Fruit fly (Drosophila melanogaster) whole organism, prepupa: ENCODE measurements around the gene fray.

ENCODE experiments used
- CG10631 ChIP-seq: fragments of 200-800 bp; sonication (Bioruptor generic); optimal IDR thresholded peaks from 2 replicates; lab custom pipeline; 2016; ENCODE audit warnings: missing biosample characterization, missing genetic modification characterization
- CG11762 ChIP-seq: fragments of 200-800 bp; sonication (Bioruptor generic); optimal IDR thresholded peaks from 3 replicates; lab custom pipeline; 2016; ENCODE audit warnings: missing biosample characterization, missing genetic modification characterization; ENCODE audit not compliant: insufficient read depth
- CG11902 ChIP-seq: fragments of 200-800 bp; sonication (Bioruptor generic); optimal IDR thresholded peaks from 3 replicates; lab custom pipeline; 2016; ENCODE audit warnings: missing biosample characterization, missing genetic modification characterization
- CG15336 ChIP-seq: fragments of 200-800 bp; sonication (Bioruptor generic); IDR thresholded peaks from 2 replicates; pipeline ENCODE4 v1.3.6; 2022; ENCODE audit warnings: missing biosample characterization, missing genetic modification characterization
- CG16779 ChIP-seq: fragments of 200-800 bp; sonication (Bioruptor generic); optimal IDR thresholded peaks from 3 replicates; lab custom pipeline; 2017; ENCODE audit warnings: missing biosample characterization, mild to moderate bottlenecking, missing genetic modification characterization
- CG3032 ChIP-seq: fragments of 200-800 bp; optimal IDR thresholded peaks from 2 replicates; lab custom pipeline; 2019; ENCODE audit warnings: missing biosample characterization, mild to moderate bottlenecking, missing genetic modification characterization, moderate library complexity
- CG31627 ChIP-seq: fragments of 200-800 bp; sonication (Bioruptor generic); optimal IDR thresholded peaks from 3 replicates; lab custom pipeline; 2016; ENCODE audit warnings: missing biosample characterization, missing genetic modification characterization
- CG32006 ChIP-seq: fragments of 200-800 bp; sonication (Bioruptor generic); optimal IDR thresholded peaks from 3 replicates; lab custom pipeline; 2017; ENCODE audit warnings: missing biosample characterization, mild to moderate bottlenecking, missing genetic modification characterization
- CG34406 ChIP-seq: fragments of 200-800 bp; sonication (Bioruptor generic); optimal IDR thresholded peaks from 3 replicates; lab custom pipeline; 2016; ENCODE audit warnings: missing biosample characterization, missing genetic modification characterization
- CG3919 ChIP-seq: fragments of 200-800 bp; sonication (Bioruptor generic); optimal IDR thresholded peaks from 3 replicates; lab custom pipeline; 2016; ENCODE audit warnings: missing biosample characterization, missing genetic modification characterization
- CG4318 ChIP-seq: fragments of 200-800 bp; sonication (Bioruptor generic); optimal IDR thresholded peaks from 3 replicates; lab custom pipeline; 2017; ENCODE audit warnings: missing biosample characterization, mild to moderate bottlenecking, missing genetic modification characterization
- CG6163 ChIP-seq: fragments of 200-800 bp; sonication (Bioruptor generic); IDR thresholded peaks from 3 replicates; pipeline ENCODE4 v1.3.6; 2022; ENCODE audit warnings: missing biosample characterization, missing genetic modification characterization
- CG6276 ChIP-seq: fragments of 200-800 bp; sonication (Bioruptor generic); optimal IDR thresholded peaks from 2 replicates; lab custom pipeline; 2017; ENCODE audit warnings: missing biosample characterization, mild to moderate bottlenecking, missing genetic modification characterization
- CG6808 ChIP-seq: fragments of 200-800 bp; sonication (Bioruptor generic); optimal IDR thresholded peaks from 3 replicates; lab custom pipeline; 2017; ENCODE audit warnings: missing biosample characterization, missing genetic modification characterization, mild to moderate bottlenecking, moderate library complexity, missing genetic modification reagents
- CG7368 ChIP-seq: fragments of 200-800 bp; sonication (Bioruptor generic); optimal IDR thresholded peaks from 3 replicates; lab custom pipeline; 2016; ENCODE audit warnings: missing biosample characterization, missing genetic modification characterization
- CG8119 ChIP-seq: fragments of 200-800 bp; sonication (Bioruptor generic); IDR thresholded peaks from 3 replicates; pipeline ENCODE4 v1.3.6; 2022; ENCODE audit warnings: missing biosample characterization, missing genetic modification characterization
- CG8632 ChIP-seq: fragments of 200-800 bp; sonication (Bioruptor generic); optimal IDR thresholded peaks from 3 replicates; lab custom pipeline; 2016; ENCODE audit warnings: missing biosample characterization, missing genetic modification characterization
- CG9139 ChIP-seq: fragments of 200-800 bp; sonication (Bioruptor generic); optimal IDR thresholded peaks from 3 replicates; lab custom pipeline; 2017; ENCODE audit warnings: missing biosample characterization, mild to moderate bottlenecking, missing genetic modification characterization
- Eip78C ChIP-seq: fragments of 200-800 bp; sonication (Bioruptor generic); peaks from one replicate; lab custom pipeline; 2016; ENCODE audit warnings: missing biosample characterization, missing genetic modification characterization
- Eip93F ChIP-seq: fragments of 200-800 bp; sonication (Bioruptor generic); optimal IDR thresholded peaks from 2 replicates; lab custom pipeline; 2016; ENCODE audit warnings: missing biosample characterization, mild to moderate bottlenecking, missing genetic modification characterization
- Gug ChIP-seq: fragments of 200-800 bp; sonication (Bioruptor generic); IDR thresholded peaks from 2 replicates; pipeline ENCODE4 v1.3.6; 2022; ENCODE audit warnings: missing biosample characterization, missing genetic modification characterization
- Hr39 ChIP-seq: fragments of 200-800 bp; sonication (Bioruptor generic); optimal IDR thresholded peaks from 2 replicates; lab custom pipeline; 2016; ENCODE audit warnings: missing biosample characterization, missing genetic modification characterization
- Hr4 ChIP-seq: fragments of 200-800 bp; sonication (Bioruptor generic); optimal IDR thresholded peaks from 3 replicates; lab custom pipeline; 2016; ENCODE audit warnings: missing biosample characterization, missing genetic modification characterization
- Met ChIP-seq: fragments of 200-800 bp; sonication (Bioruptor generic); optimal IDR thresholded peaks from 3 replicates; lab custom pipeline; 2016; ENCODE audit warnings: missing biosample characterization, missing genetic modification characterization
- OdsH ChIP-seq: fragments of 200-800 bp; sonication (Bioruptor generic); optimal IDR thresholded peaks from 3 replicates; lab custom pipeline; 2016; ENCODE audit warnings: missing biosample characterization, missing genetic modification characterization
- Sox102F ChIP-seq: fragments of 200-800 bp; sonication (Bioruptor generic); optimal IDR thresholded peaks from 2 replicates; lab custom pipeline; 2016; ENCODE audit warnings: missing biosample characterization, mild to moderate bottlenecking, missing genetic modification characterization
- Sox15 ChIP-seq: fragments of 200-800 bp; sonication (Bioruptor generic); optimal IDR thresholded peaks from 3 replicates; lab custom pipeline; 2016; ENCODE audit warnings: missing biosample characterization, missing genetic modification characterization
- achi ChIP-seq: fragments of 200-800 bp; sonication (Bioruptor generic); optimal IDR thresholded peaks from 3 replicates; lab custom pipeline; 2016; ENCODE audit warnings: missing biosample characterization, missing genetic modification characterization
- acj6 ChIP-seq: fragments of 200-800 bp; sonication (Bioruptor generic); optimal IDR thresholded peaks from 3 replicates; lab custom pipeline; 2016; ENCODE audit warnings: missing biosample characterization, missing genetic modification characterization
- cyc ChIP-seq: fragments of 200-800 bp; sonication (Bioruptor generic); optimal IDR thresholded peaks from 3 replicates; lab custom pipeline; 2016; ENCODE audit warnings: missing biosample characterization, missing genetic modification characterization
- dac ChIP-seq: fragments of 200-800 bp; sonication (Bioruptor generic); optimal IDR thresholded peaks from 2 replicates; lab custom pipeline; 2017; ENCODE audit warnings: missing biosample characterization, mild to moderate bottlenecking, missing genetic modification characterization
- dsx ChIP-seq: fragments of 200-800 bp; optimal IDR thresholded peaks from 3 replicates; lab custom pipeline; 2019; ENCODE audit warnings: missing biosample characterization, mild to moderate bottlenecking, missing genetic modification characterization, moderate library complexity; ENCODE audit not compliant: poor library complexity, severe bottlenecking
- eg ChIP-seq: fragments of 200-800 bp; sonication (Bioruptor generic); IDR thresholded peaks from 3 replicates; pipeline ENCODE4 v1.3.6; 2022; ENCODE audit warnings: missing biosample characterization, missing genetic modification characterization
- esn ChIP-seq: fragments of 200-800 bp; sonication (Bioruptor generic); optimal IDR thresholded peaks from 2 replicates; lab custom pipeline; 2016; ENCODE audit warnings: missing biosample characterization, mild to moderate bottlenecking, missing genetic modification characterization, moderate library complexity
- fd59A ChIP-seq: fragments of 200-800 bp; sonication (Bioruptor generic); optimal IDR thresholded peaks from 2 replicates; lab custom pipeline; 2017; ENCODE audit warnings: missing biosample characterization, mild to moderate bottlenecking, missing genetic modification characterization, missing genetic modification reagents
- lz ChIP-seq: fragments of 200-800 bp; sonication (Bioruptor generic); optimal IDR thresholded peaks from 3 replicates; lab custom pipeline; 2016; ENCODE audit warnings: missing biosample characterization, missing genetic modification characterization
- net ChIP-seq: fragments of 200-800 bp; sonication (Bioruptor generic); optimal IDR thresholded peaks from 3 replicates; lab custom pipeline; 2016; ENCODE audit warnings: missing biosample characterization, missing genetic modification characterization
- pdm3 ChIP-seq: fragments of 200-800 bp; sonication (Bioruptor generic); optimal IDR thresholded peaks from 3 replicates; lab custom pipeline; 2016; ENCODE audit warnings: missing biosample characterization, missing genetic modification characterization
- salr ChIP-seq, 2 experiments: fragments of 200-800 bp; sonication (Bioruptor generic); optimal IDR thresholded peaks; 3 replicates each; lab custom pipeline; 2016 to 2018; ENCODE audit warnings: missing biosample characterization in 2 of 2, missing genetic modification characterization in 2 of 2, mild to moderate bottlenecking in 1 of 2
- spab ChIP-seq: fragments of 200-800 bp; sonication (Bioruptor generic); optimal IDR thresholded peaks from 2 replicates; lab custom pipeline; 2017; ENCODE audit warnings: missing biosample characterization, mild to moderate bottlenecking, missing genetic modification characterization, missing genetic modification reagents
- ss ChIP-seq, 2 experiments: fragments of 200-800 bp; sonication (Bioruptor generic); optimal IDR thresholded peaks; 2 replicates in 1 of 2; 3 replicates in 1 of 2; lab custom pipeline; 2017 to 2018; ENCODE audit warnings: mild to moderate bottlenecking in 2 of 2, missing biosample characterization in 2 of 2, missing genetic modification characterization in 2 of 2, moderate library complexity in 1 of 2
- svp ChIP-seq: fragments of 200-800 bp; sonication (Bioruptor generic); peaks from one replicate; lab custom pipeline; 2016; ENCODE audit warnings: missing biosample characterization, missing genetic modification characterization
- topi ChIP-seq: fragments of 200-800 bp; sonication (Bioruptor generic); optimal IDR thresholded peaks from 3 replicates; lab custom pipeline; 2016; ENCODE audit warnings: missing biosample characterization, missing genetic modification characterization

fray gene

DNA sequence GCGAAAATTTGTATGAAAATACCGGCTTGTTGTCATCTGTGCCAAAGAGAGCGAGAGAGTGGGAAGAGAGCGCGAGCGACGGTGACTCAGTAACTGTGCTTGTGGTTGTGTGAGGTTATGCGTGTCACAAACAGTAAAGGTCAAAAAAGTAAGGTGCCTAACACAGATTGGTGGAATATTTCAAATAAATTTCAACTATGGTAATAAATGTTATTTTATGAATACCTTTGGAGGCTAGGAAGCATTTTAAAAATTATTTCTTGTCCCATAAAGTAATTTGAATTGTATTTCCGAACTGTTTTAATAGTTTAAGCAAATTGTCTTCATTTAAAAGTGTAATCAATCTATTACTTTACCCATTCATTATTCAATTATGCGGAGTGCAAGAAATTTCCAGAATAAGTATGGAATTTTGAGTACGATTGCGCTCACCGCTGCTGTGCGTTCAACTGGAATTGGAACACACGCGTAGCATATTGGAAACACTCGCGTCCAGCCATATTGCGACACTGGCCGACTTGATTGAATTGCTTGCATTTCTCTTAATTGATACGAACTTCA lies 888 bp downstream of the fray start (continued):
- TF ChIP-seq CG11762 (GFP tag; lab: Kevin White, UChicago) (peak; percentile 97), salr (GFP tag; optimal IDR thresholded peaks at IDR 0.05; lab: Kevin White, UChicago) (peak; percentile 80 to 99), dac (peak; percentile 92), Sox15 (GFP tag; lab: Kevin White, UChicago) (peak; percentile 95), CG7368 (GFP tag; lab: Kevin White, UChicago) (peak; percentile 91), esn (GFP tag; lab: Kevin White, UChicago) (peak; percentile 98), Hr39 (GFP tag; lab: Kevin White, UChicago) (peak; percentile 97), Eip78C (GFP tag; lab: Kevin White, UChicago) (peak; percentile 99), pdm3 (GFP tag; lab: Kevin White, UChicago) (peak; percentile 98), Eip93F (GFP tag; lab: Kevin White, UChicago) (no peak), dsx (GFP tag; lab: Kevin White, UChicago) (peak; percentile 92), CG9139 (peak; percentile 87), CG11902 (GFP tag; lab: Kevin White, UChicago) (peak; percentile 91), Sox102F (GFP tag; lab: Kevin White, UChicago) (peak; percentile 95), CG4318 (peak; percentile 96), fd59A (GFP tag; lab: Kevin White, UChicago) (peak; percentile 95), CG8119 (GFP tag; lab: Robert Waterston, UW) (peak; percentile 98), ss (GFP tag; optimal IDR thresholded peaks at IDR 0.05; lab: Kevin White, UChicago) (peak; percentile 92)

DNA sequence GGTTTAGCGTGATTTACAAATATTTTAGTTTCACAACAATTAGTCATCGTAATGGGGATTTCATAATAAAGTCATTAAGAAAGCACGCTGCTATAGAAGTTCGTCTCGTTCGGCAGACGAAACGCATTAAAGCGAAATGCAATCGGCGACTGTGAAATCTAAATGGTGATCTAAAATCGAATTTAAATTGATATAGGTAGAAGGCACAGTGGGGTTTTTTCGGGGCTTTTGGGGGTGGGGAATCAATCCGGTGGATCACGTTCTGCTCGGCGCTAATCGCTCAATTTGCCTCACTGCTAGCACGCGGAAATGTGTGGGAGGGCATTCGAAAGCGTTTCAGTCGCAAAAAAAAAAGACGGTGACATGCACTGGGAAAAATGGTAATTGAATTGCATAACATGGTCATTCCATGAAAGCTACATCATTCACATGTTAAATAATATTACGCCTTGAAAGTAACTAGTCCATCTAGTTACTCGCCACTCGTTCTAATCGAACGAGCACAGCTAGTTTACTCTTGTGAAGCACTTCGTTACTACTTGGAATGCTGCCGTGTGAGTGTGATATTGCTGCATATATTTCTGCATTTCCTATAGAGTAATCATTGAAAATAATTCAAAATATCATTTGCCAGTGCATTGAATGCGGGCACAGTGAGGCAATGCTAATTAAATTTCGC lies 5.0 kb downstream of the fray start:
- TF ChIP-seq CG6808 (GFP tag; lab: Kevin White, UChicago) (no peak), eg (GFP tag; lab: Robert Waterston, UW) (0 out of 3 replicates have a peak, but pooled peaks have one; percentile 43), Eip78C (GFP tag; lab: Kevin White, UChicago) (peak; percentile 79), acj6 (GFP tag; lab: Kevin White, UChicago) (peak; percentile 9), CG8632 (peak; percentile 7), lz (GFP tag; lab: Kevin White, UChicago) (no peak), CG8119 (GFP tag; lab: Robert Waterston, UW) (no peak), topi (no peak), pdm3 (GFP tag; lab: Kevin White, UChicago) (peak; percentile 12), CG3919 (GFP tag; lab: Kevin White, UChicago) (peak; percentile 5), CG32006 (peak; percentile 54), spab (GFP tag; lab: Kevin White, UChicago) (peak; percentile 2), CG11762 (GFP tag; lab: Kevin White, UChicago) (no peak), CG9139 (no peak), CG16779 (no peak), CG10631 (peak; percentile 35), Hr39 (GFP tag; lab: Kevin White, UChicago) (peak; percentile 28), CG6163 (GFP tag; lab: Robert Waterston, UW) (0 out of 3 replicates have a peak, but pooled peaks have one; percentile 13), net (GFP tag; lab: Kevin White, UChicago) (peak; percentile 6), CG31627 (GFP tag; lab: Kevin White, UChicago) (peak; percentile 10), svp (GFP tag; lab: Kevin White, UChicago) (peak; percentile 75), cyc (GFP tag; lab: Kevin White, UChicago) (peak; percentile 20), Gug (peak; percentile 24; the same call in 1 of the 2 replicates), Met (GFP tag; lab: Kevin White, UChicago) (peak; percentile 6), achi (GFP tag; lab: Kevin White, UChicago) (peak; percentile 17), CG34406 (GFP tag; lab: Kevin White, UChicago) (no peak), CG15336 (0 out of 2 replicates have a peak, but pooled peaks have one; percentile 24), CG6276 (GFP tag; lab: Kevin White, UChicago) (no peak), CG3032 (tag; lab: Kevin White, UChicago) (peak; percentile 2), Hr4 (GFP tag; lab: Kevin White, UChicago) (peak; percentile 43), OdsH (GFP tag; lab: Kevin White, UChicago) (peak; percentile 40), CG7368 (GFP tag; lab: Kevin White, UChicago) (no peak)
